Worm (Caenorhabditis elegans): ENCODE results near the gene C14A4.6.

C14A4.6 gene

ce11 chrII:10594758-10595157 is at the start of gene C14A4.6:
C14A4.6 (minus strand) TSS chrII:10594776.
- TF ChIP-seq unc-62 (GFP tag; optimal IDR thresholded peaks at IDR 0.05) (no peak), nhr-237 (tag; optimal IDR thresholded peaks at IDR 0.05) (no peak), pha-4 (tag; optimal IDR thresholded peaks at IDR 0.05) (no peak), elt-3 (tag; optimal IDR thresholded peaks at IDR 0.05) (no peak)

ce11 chrII:10643403-10643802 is 48.8 kb upstream of the C14A4.6 start, which contains the start of gene M28.4:
M28.4 (plus strand) TSS chrII:10643703.
- no peak for TF ChIP-seq lsy-2 (tag; optimal IDR thresholded peaks at IDR 0.05)

- TF ChIP-seq cnd-1 (tag; optimal IDR thresholded peaks at IDR 0.05): no peak
- TF ChIP-seq nhr-28 (tag; optimal IDR thresholded peaks at IDR 0.05): no peak
- no peak for TF ChIP-seq elt-3 (tag; optimal IDR thresholded peaks at IDR 0.05)
- no peak for TF ChIP-seq snpc-4 (tag; optimal IDR thresholded peaks at IDR 0.05)
- no peak for TF ChIP-seq sem-2 (GFP tag; optimal IDR thresholded peaks at IDR 0.05)
- no peak for TF ChIP-seq unc-39 (tag; optimal IDR thresholded peaks at IDR 0.05)
- no peak for TF ChIP-seq nhr-12 (tag; optimal IDR thresholded peaks at IDR 0.05)
- no peak for TF ChIP-seq bed-3 (GFP tag; optimal IDR thresholded peaks at IDR 0.05)
- TF ChIP-seq ceh-43 (GFP tag; optimal IDR thresholded peaks at IDR 0.05): no peak
- no peak for TF ChIP-seq ces-1 (GFP tag; optimal IDR thresholded peaks at IDR 0.05)
- TF ChIP-seq blmp-1 (tag; optimal IDR thresholded peaks at IDR 0.05): no peak
- no peak for TF ChIP-seq unc-120 (tag; optimal IDR thresholded peaks at IDR 0.05; ENCODE audit: poor library complexity, severe bottlenecking)
- TF ChIP-seq nhr-2 (tag; optimal IDR thresholded peaks at IDR 0.05): no peak
- no peak for TF ChIP-seq hlh-1 (tag; optimal IDR thresholded peaks at IDR 0.05)
- no peak for TF ChIP-seq pha-4 (tag; optimal IDR thresholded peaks at IDR 0.05)
- TF ChIP-seq zip-8 (tag; optimal IDR thresholded peaks at IDR 0.05): no peak
These were observed 44.5 kb upstream of the C14A4.6 start, which contains the start of gene M28.9 for ce11 chrII:10639110-10639509. M28.9 (plus strand) TSS chrII:10639410.

ce11 chrII:10630944-10631343 is 36.4 kb upstream of the C14A4.6 start:
- no peak for TF ChIP-seq ceh-39 (tag; optimal IDR thresholded peaks at IDR 0.05)
- TF ChIP-seq unc-62 (GFP tag; optimal IDR thresholded peaks at IDR 0.05): no peak
- no peak for TF ChIP-seq zip-8 (tag; optimal IDR thresholded peaks at IDR 0.05)
- no peak for TF ChIP-seq ztf-11 (tag; optimal IDR thresholded peaks at IDR 0.05)
- TF ChIP-seq ceh-43 (GFP tag; optimal IDR thresholded peaks at IDR 0.05): no peak
- no peak for TF ChIP-seq nhr-28 (tag; optimal IDR thresholded peaks at IDR 0.05)
- TF ChIP-seq lin-13 (tag; optimal IDR thresholded peaks at IDR 0.05): no peak
- no peak for TF ChIP-seq ces-1 (GFP tag; optimal IDR thresholded peaks at IDR 0.05)
- no peak for TF ChIP-seq unc-120 (tag; optimal IDR thresholded peaks at IDR 0.05; ENCODE audit: poor library complexity, severe bottlenecking)
- TF ChIP-seq mab-5 (tag; optimal IDR thresholded peaks at IDR 0.05): no peak
- no peak for TF ChIP-seq blmp-1 (tag; optimal IDR thresholded peaks at IDR 0.05)
- TF ChIP-seq sptf-1 (tag; optimal IDR thresholded peaks at IDR 0.05): no peak

ce11 chrII:10627963-10628362 is 33.4 kb upstream of the C14A4.6 start, which contains the start of gene M28.8:
M28.8 (plus strand) TSS chrII:10628263.
- TF ChIP-seq ztf-11 (tag; optimal IDR thresholded peaks at IDR 0.05): no peak
- no peak for TF ChIP-seq ceh-39 (tag; optimal IDR thresholded peaks at IDR 0.05)
- TF ChIP-seq snpc-4 (tag; optimal IDR thresholded peaks at IDR 0.05): no peak
- TF ChIP-seq elt-3 (tag; optimal IDR thresholded peaks at IDR 0.05): no peak
- no peak for TF ChIP-seq mab-5 (tag; optimal IDR thresholded peaks at IDR 0.05)
- no peak for TF ChIP-seq cnd-1 (tag; optimal IDR thresholded peaks at IDR 0.05)
- TF ChIP-seq hlh-1 (tag; optimal IDR thresholded peaks at IDR 0.05): no peak
- no peak for TF ChIP-seq flh-1 (GFP tag; optimal IDR thresholded peaks at IDR 0.05)
- TF ChIP-seq mep-1 (tag; optimal IDR thresholded peaks at IDR 0.05): no peak
- no peak for TF ChIP-seq ham-2 (GFP tag; optimal IDR thresholded peaks at IDR 0.05)
- no peak for TF ChIP-seq nhr-28 (tag; optimal IDR thresholded peaks at IDR 0.05)
- TF ChIP-seq elt-1 (tag; optimal IDR thresholded peaks at IDR 0.05; ENCODE audit: borderline replicate concordance, insufficient read depth): no peak
- TF ChIP-seq sptf-1 (tag; optimal IDR thresholded peaks at IDR 0.05): no peak
- no peak for TF ChIP-seq unc-39 (tag; optimal IDR thresholded peaks at IDR 0.05)
- no peak for TF ChIP-seq M03D4.4 (tag; optimal IDR thresholded peaks at IDR 0.05)
- no peak for TF ChIP-seq nhr-76 (tag; optimal IDR thresholded peaks at IDR 0.05)
- no peak for TF ChIP-seq mls-2 (tag; optimal IDR thresholded peaks at IDR 0.05)
- no peak for TF ChIP-seq sem-2 (GFP tag; optimal IDR thresholded peaks at IDR 0.05)

ce11 chrII:10627086-10627485 is 32.5 kb upstream of the C14A4.6 start:
- TF ChIP-seq nhr-237 (tag; optimal IDR thresholded peaks at IDR 0.05): no peak
